Fruit fly (Drosophila melanogaster): ENCODE data around the gene Efhc1.1.

DNA sequence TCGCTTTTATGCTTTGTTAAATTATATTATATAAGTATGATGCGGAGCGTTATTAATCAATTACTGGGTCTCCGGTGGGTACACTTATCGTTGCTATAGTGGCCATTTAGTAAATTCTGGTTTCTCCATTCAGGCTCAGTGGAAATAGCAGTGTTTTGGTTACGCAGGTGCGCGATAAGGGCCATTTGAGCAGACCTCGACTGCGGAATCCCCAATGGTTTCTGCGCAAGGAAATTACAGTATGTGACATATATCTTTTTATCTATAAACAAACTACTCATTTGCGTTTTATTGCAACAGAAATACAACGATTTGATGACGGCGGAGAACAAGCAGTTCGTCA lies 22.2 kb downstream of the Efhc1.1 start:
- TF ChIP-seq CG14655 (GFP tag; optimal IDR thresholded peaks at IDR 0.05) (no peak), EcR (GFP tag; optimal IDR thresholded peaks at IDR 0.05) (no peak), CG10348 (GFP tag; IDR thresholded peaks at IDR 0.05) (no peak), Pif1B (GFP tag; optimal IDR thresholded peaks at IDR 0.05) (no peak), CG4496 (GFP tag; IDR thresholded peaks at IDR 0.05) (no peak), CG9948 (tag; optimal IDR thresholded peaks at IDR 0.05) (no peak), Ets98B (GFP tag; IDR thresholded peaks at IDR 0.05) (no peak), Snoo (tag; optimal IDR thresholded peaks at IDR 0.05) (no peak), CG15710 (tag; optimal IDR thresholded peaks at IDR 0.05) (no peak)

All from whole organism, pupa.